Worm (Caenorhabditis elegans) whole organism, young adult: ENCODE measurements around the gene adt-2.

Experiments used
- ZK185.1 ChIP-seq: sonication (generic microtip); optimal IDR thresholded peaks from 2 replicates; lab custom pipeline; 2016; ENCODE audit warnings: mild to moderate bottlenecking, missing genetic modification characterization, missing compliant biosample characterization; ENCODE audit not compliant: poor library complexity, severe bottlenecking
- attf-6 ChIP-seq: fragments of 200-800 bp; sonication (Bioruptor generic); IDR thresholded peaks from 2 replicates; pipeline ENCODE4 v1.3.6; 2022; ENCODE audit warnings: missing genetic modification reagents, missing genetic modification characterization, missing compliant biosample characterization
- ceh-40 ChIP-seq: fragments of 200-800 bp; sonication (Bioruptor generic); IDR thresholded peaks from 2 replicates; pipeline ENCODE4 v1.3.6; 2022; ENCODE audit warnings: missing genetic modification characterization, missing compliant biosample characterization
- ceh-58 ChIP-seq: fragments of 200-800 bp; sonication (Bioruptor generic); IDR thresholded peaks from 2 replicates; pipeline ENCODE4 v1.3.6; 2022; ENCODE audit warnings: missing genetic modification characterization, missing compliant biosample characterization
- ceh-79 ChIP-seq: sonication (generic microtip); optimal IDR thresholded peaks from 2 replicates; lab custom pipeline; 2017; ENCODE audit warnings: mild to moderate bottlenecking, missing genetic modification characterization, missing compliant biosample characterization
- ceh-91 ChIP-seq: fragments of 200-800 bp; sonication (Bioruptor generic); IDR thresholded peaks from 2 replicates; pipeline ENCODE4 v1.3.6; 2022; ENCODE audit warnings: missing genetic modification reagents, missing genetic modification characterization, missing compliant biosample characterization
- hlh-12 ChIP-seq: sonication (generic microtip); optimal IDR thresholded peaks from 2 replicates; lab custom pipeline; 2016; ENCODE audit warnings: missing genetic modification characterization, missing compliant biosample characterization
- lir-1 ChIP-seq: fragments of 200-800 bp; sonication (Bioruptor generic); conservative IDR thresholded peaks from 2 replicates; pipeline ENCODE4 v1.3.6; 2022; ENCODE audit warnings: missing genetic modification reagents, missing genetic modification characterization, missing compliant biosample characterization
- mel-28 ChIP-seq: sonication (generic microtip); optimal IDR thresholded peaks from 2 replicates; lab custom pipeline; 2016; ENCODE audit warnings: borderline replicate concordance, mild to moderate bottlenecking, missing genetic modification characterization, missing compliant biosample characterization
- nfya-1 ChIP-seq: sonication (generic microtip); optimal IDR thresholded peaks from 2 replicates; lab custom pipeline; 2017; ENCODE audit warnings: antibody characterized with exemption, missing compliant biosample characterization, missing genetic modification characterization, borderline replicate concordance; ENCODE audit not compliant: insufficient read depth
- pha-4 ChIP-seq: fragments of 150-350 bp; sonication (generic microtip); optimal IDR thresholded peaks from 2 replicates; lab custom pipeline; 2014; ENCODE audit warnings: missing biosample characterization, missing genetic modification reagents, missing genetic modification characterization
- ztf-18 ChIP-seq: sonication (generic microtip); optimal IDR thresholded peaks from 2 replicates; lab custom pipeline; 2016; ENCODE audit warnings: missing genotype, mild to moderate bottlenecking, missing genetic modification characterization, missing compliant biosample characterization

DNA sequence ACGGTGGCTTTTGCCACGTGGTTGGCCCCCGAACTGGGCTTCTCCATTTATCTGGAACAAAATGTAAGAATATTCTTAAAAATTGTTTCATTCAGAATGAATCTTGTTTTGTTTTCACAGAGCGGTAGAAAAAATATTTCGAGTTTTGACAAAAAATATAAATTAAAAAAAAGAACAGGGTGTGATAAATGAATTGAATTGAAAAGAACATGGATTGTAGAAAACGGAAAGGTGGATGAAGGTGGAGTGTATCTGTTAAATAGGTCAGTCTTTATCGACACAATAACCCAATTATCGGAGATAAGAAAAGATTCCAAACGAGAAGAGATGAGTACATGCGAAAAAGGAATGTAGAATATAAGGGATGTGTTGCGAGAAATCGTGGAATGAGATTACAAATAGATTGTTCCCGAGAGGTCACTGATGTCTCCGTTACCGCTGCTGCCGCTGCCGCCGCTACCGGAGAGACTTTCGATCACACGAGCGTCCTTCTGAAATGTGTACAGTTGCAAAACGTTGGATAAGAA is 48.2 kb upstream of the adt-2 start, which contains the start of gene dpy-7:
- TF ChIP-seq mel-28 = no peak
- TF ChIP-seq ceh-79 (tag; lab: Kevin White, UChicago) = no peak
- TF ChIP-seq pha-4 (tag; lab: Kevin White, UChicago) = no peak
- TF ChIP-seq nfya-1 (tag; lab: Kevin White, UChicago) = no peak
- TF ChIP-seq ceh-40 = no peak
- TF ChIP-seq hlh-12 (tag; lab: Kevin White, UChicago) = no peak
- TF ChIP-seq lir-1 = no peak
- no peak for TF ChIP-seq ztf-18 (tag; lab: Kevin White, UChicago)
- TF ChIP-seq ceh-58 (GFP tag; lab: Robert Waterston, UW) = no peak
- TF ChIP-seq ceh-91 (GFP tag; lab: Robert Waterston, UW) = no peak
- TF ChIP-seq ZK185.1 = no peak
- no peak for TF ChIP-seq attf-6 (GFP tag; lab: Robert Waterston, UW)
